Fruit fly (Drosophila melanogaster) whole organism, embryonic: ENCODE results near the gene Pep.

Experiments
- CG10147 ChIP-seq: fragments of 200-800 bp; sonication (Bioruptor generic); optimal IDR thresholded peaks from 2 replicates; lab custom pipeline; 2019; ENCODE audit warnings: missing biosample characterization, mild to moderate bottlenecking, missing genetic modification characterization, moderate library complexity
- CG10274 ChIP-seq: fragments of 200-800 bp; sonication (Bioruptor generic); optimal IDR thresholded peaks from 3 replicates; lab custom pipeline; 2017; ENCODE audit warnings: missing biosample characterization, mild to moderate bottlenecking, missing genetic modification characterization
- CG11560 ChIP-seq: fragments of 200-800 bp; sonication (Bioruptor generic); IDR thresholded peaks from 3 replicates; pipeline ENCODE4 v1.3.6; 2022; ENCODE audit warnings: missing biosample characterization, missing genetic modification characterization
- CG12299 ChIP-seq: fragments of 200-800 bp; sonication (Bioruptor generic); optimal IDR thresholded peaks from 2 replicates; lab custom pipeline; 2018; ENCODE audit warnings: missing biosample characterization, mild to moderate bottlenecking, missing genetic modification characterization
- CG12942 ChIP-seq: fragments of 200-800 bp; sonication (Bioruptor generic); optimal IDR thresholded peaks from 3 replicates; lab custom pipeline; 2016; ENCODE audit warnings: missing biosample characterization, missing genetic modification characterization
- CG13624 ChIP-seq: fragments of 200-800 bp; sonication (Bioruptor generic); optimal IDR thresholded peaks from 2 replicates; lab custom pipeline; 2016; ENCODE audit warnings: missing biosample characterization, missing genetic modification characterization
- CG17359 ChIP-seq: fragments of 200-800 bp; sonication (Bioruptor generic); optimal IDR thresholded peaks from 3 replicates; lab custom pipeline; 2018; ENCODE audit warnings: missing biosample characterization, mild to moderate bottlenecking, missing genetic modification characterization, moderate library complexity
- CG2889 ChIP-seq: fragments of 200-800 bp; sonication (Bioruptor generic); IDR thresholded peaks from 3 replicates; pipeline ENCODE4 v1.3.6; 2022; ENCODE audit warnings: missing biosample characterization, missing genetic modification characterization
- CG33213 ChIP-seq: fragments of 200-800 bp; sonication (Bioruptor generic); optimal IDR thresholded peaks from 3 replicates; lab custom pipeline; 2016; ENCODE audit warnings: missing biosample characterization, missing genetic modification characterization
- CG34422 ChIP-seq: fragments of 200-800 bp; sonication (Bioruptor generic); IDR thresholded peaks from 3 replicates; pipeline ENCODE4 v1.3.6; 2022; ENCODE audit warnings: missing biosample characterization, missing genetic modification characterization
- CG3726 ChIP-seq: fragments of 200-800 bp; sonication (Bioruptor generic); IDR thresholded peaks from 3 replicates; pipeline ENCODE4, ENCODE4 v1.3.6; 2022; ENCODE audit warnings: missing biosample characterization, missing genetic modification characterization
- CG3838 ChIP-seq: fragments of 200-800 bp; sonication (Bioruptor generic); optimal IDR thresholded peaks from 3 replicates; lab custom pipeline; 2016; ENCODE audit warnings: missing biosample characterization, missing genetic modification characterization
- CG7987 ChIP-seq: fragments of 200-800 bp; sonication (Bioruptor generic); optimal IDR thresholded peaks from 2 replicates; lab custom pipeline; 2018; ENCODE audit warnings: missing biosample characterization, mild to moderate bottlenecking, missing genetic modification characterization, moderate library complexity
- CG8359 ChIP-seq: fragments of 200-800 bp; sonication (Bioruptor generic); optimal IDR thresholded peaks from 2 replicates; lab custom pipeline; 2017; ENCODE audit warnings: missing biosample characterization, mild to moderate bottlenecking, missing genetic modification characterization, borderline replicate concordance
- CG8388 ChIP-seq: fragments of 200-800 bp; sonication (Bioruptor generic); optimal IDR thresholded peaks from 2 replicates; lab custom pipeline; 2019; ENCODE audit warnings: missing biosample characterization, mild to moderate bottlenecking, missing genetic modification characterization, moderate library complexity
- CG9817 ChIP-seq: fragments of 200-800 bp; sonication (Bioruptor generic); optimal IDR thresholded peaks from 2 replicates; lab custom pipeline; 2018; ENCODE audit warnings: missing biosample characterization, mild to moderate bottlenecking, missing genetic modification characterization, moderate library complexity
- D19A ChIP-seq: fragments of 200-800 bp; optimal IDR thresholded peaks from 3 replicates; lab custom pipeline; 2019; ENCODE audit warnings: missing biosample characterization, mild to moderate bottlenecking, missing genetic modification characterization, moderate library complexity
- Deaf1 ChIP-seq: fragments of 200-800 bp; optimal IDR thresholded peaks from 3 replicates; lab custom pipeline; 2019; ENCODE audit warnings: missing biosample characterization, mild to moderate bottlenecking, missing genetic modification characterization, moderate library complexity
- Dek ChIP-seq: fragments of 200-800 bp; sonication (Bioruptor generic); optimal IDR thresholded peaks from 3 replicates; lab custom pipeline; 2019; ENCODE audit warnings: missing biosample characterization, mild to moderate bottlenecking, missing genetic modification characterization, moderate library complexity
- Dip3 ChIP-seq: fragments of 200-800 bp; sonication (Bioruptor generic); optimal IDR thresholded peaks from 3 replicates; lab custom pipeline; 2016; ENCODE audit warnings: missing biosample characterization, missing genetic modification characterization
- Drgx ChIP-seq: fragments of 200-800 bp; sonication (Bioruptor generic); IDR thresholded peaks from 2 replicates; pipeline ENCODE4 v1.3.6; 2022; ENCODE audit warnings: missing biosample characterization, missing genetic modification characterization
- Ets65A ChIP-seq: fragments of 200-800 bp; sonication (Bioruptor generic); peaks from one replicate; lab custom pipeline; 2016; ENCODE audit warnings: missing biosample characterization, missing genetic modification characterization
- Fer1 ChIP-seq: fragments of 200-800 bp; sonication (Bioruptor generic); optimal IDR thresholded peaks from 2 replicates; lab custom pipeline; 2017; ENCODE audit warnings: missing biosample characterization, mild to moderate bottlenecking, missing genetic modification characterization
- Gug ChIP-seq: fragments of 200-800 bp; sonication (Bioruptor generic); IDR thresholded peaks from 4 replicates; pipeline ENCODE4 v1.3.6; 2022; ENCODE audit warnings: missing biosample characterization, missing genetic modification characterization
- H15 ChIP-seq: fragments of 200-800 bp; sonication (Bioruptor generic); IDR thresholded peaks from 3 replicates; pipeline ENCODE4 v1.3.6; 2022; ENCODE audit warnings: missing biosample characterization, missing genetic modification characterization
- HLH4C ChIP-seq: fragments of 200-800 bp; sonication (Bioruptor generic); IDR thresholded peaks from 3 replicates; pipeline ENCODE4 v1.3.6; 2022; ENCODE audit warnings: missing biosample characterization, missing genetic modification characterization; ENCODE audit not compliant: partially characterized antibody
- HLH54F ChIP-seq: fragments of 200-800 bp; sonication (Bioruptor generic); optimal IDR thresholded peaks from 3 replicates; lab custom pipeline; 2016; ENCODE audit warnings: missing biosample characterization, missing genetic modification characterization
- Hr3 ChIP-seq: fragments of 200-800 bp; sonication (Bioruptor generic); optimal IDR thresholded peaks from 3 replicates; lab custom pipeline; 2016; ENCODE audit warnings: missing biosample characterization, missing genetic modification characterization
- Mrtf ChIP-seq: fragments of 200-800 bp; sonication (Bioruptor generic); IDR thresholded peaks from 3 replicates; pipeline ENCODE4 v1.3.6; 2022; ENCODE audit warnings: missing biosample characterization, missing genetic modification characterization
- Poxn ChIP-seq: fragments of 200-800 bp; sonication (Bioruptor generic); IDR thresholded peaks from 2 replicates; pipeline ENCODE4 v1.3.6; 2022; ENCODE audit warnings: missing biosample characterization, missing genetic modification characterization
- Sry-β ChIP-seq: fragments of 200-800 bp; sonication (Bioruptor generic); optimal IDR thresholded peaks from 2 replicates; lab custom pipeline; 2018; ENCODE audit warnings: missing biosample characterization, mild to moderate bottlenecking, missing genetic modification characterization, moderate library complexity
- Usf ChIP-seq: fragments of 200-800 bp; sonication (Bioruptor generic); optimal IDR thresholded peaks from 2 replicates; lab custom pipeline; 2017; ENCODE audit warnings: missing genotype, missing biosample characterization, missing genetic modification characterization
- ab ChIP-seq: fragments of 200-800 bp; sonication (Bioruptor generic); optimal IDR thresholded peaks from 2 replicates; lab custom pipeline; 2016; ENCODE audit warnings: missing biosample characterization, missing genetic modification characterization
- amos ChIP-seq: fragments of 200-800 bp; sonication (Bioruptor generic); IDR thresholded peaks from 2 replicates; pipeline ENCODE4 v1.3.6; 2022; ENCODE audit warnings: missing biosample characterization, missing genetic modification characterization; ENCODE audit not compliant: partially characterized antibody
- btn ChIP-seq: fragments of 200-800 bp; sonication (Bioruptor generic); optimal IDR thresholded peaks from 2 replicates; lab custom pipeline; 2016; ENCODE audit warnings: missing biosample characterization, missing genetic modification characterization
- da ChIP-seq: fragments of 200-800 bp; sonication (Bioruptor generic); optimal IDR thresholded peaks from 2 replicates; lab custom pipeline; 2016; ENCODE audit warnings: missing biosample characterization, missing genetic modification characterization
- disco-r ChIP-seq: fragments of 200-800 bp; sonication (Bioruptor generic); optimal IDR thresholded peaks from 2 replicates; lab custom pipeline; 2016; ENCODE audit warnings: missing biosample characterization, missing genetic modification characterization
- en ChIP-seq: fragments of 200-800 bp; sonication (Bioruptor generic); optimal IDR thresholded peaks from 2 replicates; lab custom pipeline; 2016; ENCODE audit warnings: missing biosample characterization, missing genetic modification characterization
- insv ChIP-seq, 2 experiments: fragments of 200-800 bp; sonication (Bioruptor generic); optimal IDR thresholded peaks; 3 replicates each; lab custom pipeline; 2016 to 2018; ENCODE audit warnings: missing biosample characterization in 2 of 2, missing genetic modification characterization in 2 of 2
- lbe ChIP-seq: fragments of 200-800 bp; sonication (Bioruptor generic); optimal IDR thresholded peaks from 2 replicates; lab custom pipeline; 2016; ENCODE audit warnings: missing biosample characterization, mild to moderate bottlenecking, missing genetic modification characterization
- nau ChIP-seq: fragments of 200-800 bp; sonication (Bioruptor generic); optimal IDR thresholded peaks from 3 replicates; lab custom pipeline; 2017; ENCODE audit warnings: missing biosample characterization, mild to moderate bottlenecking, missing genetic modification characterization, missing genetic modification reagents
- peb ChIP-seq: fragments of 200-800 bp; sonication (Bioruptor generic); IDR thresholded peaks from 2 replicates; pipeline ENCODE4 v1.3.6; 2022; ENCODE audit warnings: missing biosample characterization, missing genetic modification characterization
- rib ChIP-seq: fragments of 200-800 bp; sonication (Bioruptor generic); IDR thresholded peaks from 2 replicates; pipeline ENCODE4 v1.3.6; 2022; ENCODE audit warnings: missing biosample characterization, missing genetic modification characterization
- scrt ChIP-seq: fragments of 200-800 bp; sonication (Bioruptor generic); optimal IDR thresholded peaks from 2 replicates; lab custom pipeline; 2018; ENCODE audit warnings: missing biosample characterization, mild to moderate bottlenecking, missing genetic modification characterization, moderate library complexity
- sim ChIP-seq: fragments of 200-800 bp; sonication (Bioruptor generic); IDR thresholded peaks from 2 replicates; pipeline ENCODE4 v1.3.6; 2022; ENCODE audit warnings: missing biosample characterization, missing genetic modification characterization
- slbo ChIP-seq: fragments of 200-800 bp; sonication (Bioruptor generic); IDR thresholded peaks from 2 replicates; pipeline ENCODE4 v1.3.6; 2022; ENCODE audit warnings: missing biosample characterization, missing genetic modification characterization
- tin ChIP-seq: fragments of 200-800 bp; sonication (Bioruptor generic); optimal IDR thresholded peaks from 3 replicates; lab custom pipeline; 2016; ENCODE audit warnings: missing biosample characterization, missing genetic modification characterization
- trem ChIP-seq: fragments of 200-800 bp; optimal IDR thresholded peaks from 3 replicates; lab custom pipeline; 2019; ENCODE audit warnings: missing biosample characterization, mild to moderate bottlenecking, missing genetic modification characterization, moderate library complexity
- unc-4 ChIP-seq: fragments of 200-800 bp; sonication (Bioruptor generic); IDR thresholded peaks from 2 replicates; pipeline ENCODE4 v1.3.6; 2022; ENCODE audit warnings: missing biosample characterization, missing genetic modification characterization; ENCODE audit not compliant: partially characterized antibody
- vfl ChIP-seq: fragments of 200-800 bp; sonication (Bioruptor generic); optimal IDR thresholded peaks from 2 replicates; lab custom pipeline; 2016; ENCODE audit warnings: missing biosample characterization, missing genetic modification characterization

Gene Pep

DNA sequence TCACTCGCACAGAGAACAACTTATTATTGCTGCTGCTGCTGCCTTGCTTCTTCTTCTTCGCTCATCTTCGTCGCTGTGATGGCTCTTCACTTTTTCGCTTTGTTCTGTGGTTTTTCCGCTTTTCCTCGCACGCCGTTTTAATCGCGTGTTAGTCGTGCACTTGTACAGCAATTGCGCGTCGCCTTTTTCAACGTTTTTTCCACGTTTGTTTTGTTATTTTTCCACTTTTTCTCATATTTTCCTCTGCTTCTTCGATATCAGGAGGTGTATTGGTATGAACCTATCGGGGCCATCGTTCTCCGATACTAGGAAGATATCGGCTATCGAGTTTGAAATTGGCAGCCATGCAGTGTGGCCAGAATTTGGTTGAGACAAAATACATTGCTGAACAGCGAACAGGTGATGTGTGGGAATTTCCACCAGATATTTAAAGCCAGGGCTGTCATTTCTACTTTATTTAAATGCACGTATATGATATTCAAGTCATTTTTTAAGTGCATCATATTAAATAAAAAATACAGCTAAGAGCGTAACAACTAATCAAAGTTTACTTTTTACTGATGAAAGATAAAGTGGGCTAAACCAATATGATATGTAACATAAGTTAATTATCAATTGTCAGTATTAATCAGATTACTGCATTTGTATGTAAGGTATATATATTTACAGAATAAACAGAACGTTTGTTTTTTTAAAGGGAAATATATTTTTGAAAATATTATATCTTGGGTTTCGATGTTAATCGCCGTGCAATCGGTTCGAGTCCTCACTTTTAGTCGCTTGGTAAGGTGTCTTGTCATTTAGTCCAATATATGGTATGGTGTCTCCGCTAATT lies 24.3 kb upstream of the Pep start, which contains the start of gene Crtc (continued):
- no peak for TF ChIP-seq disco-r (GFP tag; lab: Kevin White, UChicago)
- no peak for TF ChIP-seq ab (GFP tag; lab: Kevin White, UChicago)
- no peak for TF ChIP-seq Ets65A (GFP tag; lab: Kevin White, UChicago)
- TF ChIP-seq Mrtf = no peak
- peak; percentile 46 for TF ChIP-seq CG33213 (GFP tag; lab: Kevin White, UChicago)
- TF ChIP-seq CG13624 (GFP tag; lab: Kevin White, UChicago) = no peak
- TF ChIP-seq en (GFP tag; lab: Kevin White, UChicago) = no peak
- no peak for TF ChIP-seq Gug (GFP tag; lab: Robert Waterston, UW)
- TF ChIP-seq Dip3 (GFP tag; lab: Kevin White, UChicago) = no peak
- no peak for TF ChIP-seq CG2889 (GFP tag; lab: Robert Waterston, UW)
- TF ChIP-seq peb = no peak
- TF ChIP-seq CG12299 (tag; lab: Kevin White, UChicago) = no peak
- peak; percentile 14 for TF ChIP-seq tin
- TF ChIP-seq Usf (GFP tag; lab: Kevin White, UChicago) = no peak
- TF ChIP-seq D19A (tag; lab: Kevin White, UChicago) = no peak
- no peak for TF ChIP-seq nau (GFP tag; lab: Kevin White, UChicago)
- no peak for TF ChIP-seq Dek
- no peak for TF ChIP-seq vfl (GFP tag; lab: Kevin White, UChicago)
- no peak for TF ChIP-seq CG8359 (GFP tag; lab: Kevin White, UChicago)
- no peak for TF ChIP-seq insv (GFP tag; optimal IDR thresholded peaks at IDR 0.05; lab: Kevin White, UChicago)
- no peak for TF ChIP-seq Poxn (GFP tag; lab: Robert Waterston, UW)
- TF ChIP-seq CG3838 (GFP tag; lab: Kevin White, UChicago) = no peak
- peak; percentile 40; the same call in 1 of the 2 replicates for TF ChIP-seq slbo
- no peak for TF ChIP-seq Hr3 (GFP tag; lab: Kevin White, UChicago)
- TF ChIP-seq CG34422 = peak; percentile 53; the same call in 1 of the 3 replicates
- no peak for TF ChIP-seq CG17359 (tag; lab: Kevin White, UChicago)
- TF ChIP-seq rib (GFP tag; lab: Robert Waterston, UW) = 0 out of 2 replicates have a peak, but pooled peaks have one; percentile 43
- no peak for TF ChIP-seq CG11560
- TF ChIP-seq CG10147 (GFP tag; lab: Kevin White, UChicago) = peak; percentile 7
- no peak for TF ChIP-seq CG10274
- TF ChIP-seq da (GFP tag; lab: Kevin White, UChicago) = no peak
- TF ChIP-seq lbe (GFP tag; lab: Kevin White, UChicago) = no peak
- TF ChIP-seq scrt = no peak
- peak; percentile 86 for TF ChIP-seq HLH4C (GFP tag; lab: Robert Waterston, UW)
- peak; percentile 28 for TF ChIP-seq trem (tag; lab: Kevin White, UChicago)
- TF ChIP-seq CG7987 (GFP tag; lab: Kevin White, UChicago) = peak; percentile 60
- TF ChIP-seq Drgx (GFP tag; lab: Robert Waterston, UW) = no peak
- no peak for TF ChIP-seq CG8388 (GFP tag; lab: Kevin White, UChicago)
- TF ChIP-seq btn (GFP tag; lab: Kevin White, UChicago) = no peak
- TF ChIP-seq amos (GFP tag; lab: Robert Waterston, UW) = peak; percentile 81; the same call in 1 of the 2 replicates
- TF ChIP-seq Deaf1 (tag; lab: Kevin White, UChicago) = peak; percentile 43
- TF ChIP-seq H15 (GFP tag; lab: Robert Waterston, UW) = no peak
- TF ChIP-seq sim = no peak
- TF ChIP-seq CG3726 (GFP tag; lab: Robert Waterston, UW) = no peak
- TF ChIP-seq CG9817 (tag; lab: Kevin White, UChicago) = peak; percentile 13
- TF ChIP-seq Fer1 (GFP tag; lab: Kevin White, UChicago) = peak; percentile 8
- TF ChIP-seq CG12942 (GFP tag; lab: Kevin White, UChicago) = no peak
- no peak for TF ChIP-seq HLH54F
- peak; percentile 13 for TF ChIP-seq Sry-β (GFP tag; lab: Kevin White, UChicago)
- peak; percentile 76 for TF ChIP-seq unc-4 (GFP tag; lab: Robert Waterston, UW)
